Worm (Caenorhabditis elegans) whole organism, L4/young adult: Measurements from ENCODE around the gene M05D6.8.

Experiments
- W03F9.2 ChIP-seq: fragments of 150-350 bp; optimal IDR thresholded peaks from 2 replicates; lab custom pipeline; 2014; ENCODE audit warnings: missing biosample characterization, missing genetic modification characterization
- dao-5 ChIP-seq: sonication (generic microtip); optimal IDR thresholded peaks from 2 replicates; lab custom pipeline; 2016; ENCODE audit warnings: missing genotype, missing genetic modification characterization, moderate library complexity, missing compliant biosample characterization
- him-1 ChIP-seq: sonication (generic microtip); optimal IDR thresholded peaks from 2 replicates; lab custom pipeline; 2016; ENCODE audit warnings: missing genotype, missing genetic modification reagents, missing genetic modification characterization, missing compliant biosample characterization

- no peak for TF ChIP-seq dao-5
- TF ChIP-seq W03F9.2 (tag; lab: Kevin White, UChicago), result no peak
- TF ChIP-seq him-1 (tag; lab: Kevin White, UChicago), result no peak
Observed at ce11 chrII:8480166-8480565, 9.1 kb upstream of the M05D6.8 start, which contains the start of gene lact-4.
